Worm (Caenorhabditis elegans): ENCODE measurements around the gene ocr-1.

ocr-1 gene

ce11 chrV:10715158-10716152, 48.7 kb upstream of the ocr-1 start (continued):
- no peak for TF ChIP-seq unc-130 (GFP tag; optimal IDR thresholded peaks at IDR 0.05)
- peak; percentile 71 for TF ChIP-seq ceh-32 (tag; optimal IDR thresholded peaks at IDR 0.05; ENCODE audit: poor library complexity)
- peak; percentile 15 for TF ChIP-seq zag-1 (tag; optimal IDR thresholded peaks at IDR 0.05)
- no peak for TF ChIP-seq F49E8.2 (tag; optimal IDR thresholded peaks at IDR 0.05; ENCODE audit: borderline replicate concordance)
- peak; percentile 90 for TF ChIP-seq nhr-11 (tag; optimal IDR thresholded peaks at IDR 0.05)
- TF ChIP-seq ama-1 (optimal IDR thresholded peaks at IDR 0.05) = no peak
- TF ChIP-seq D1046.2 (GFP tag; IDR thresholded peaks at IDR 0.05) = 0 out of 2 replicates have a peak, but pooled peaks have one; percentile 67
- no peak for TF ChIP-seq tag-97 (GFP tag; IDR thresholded peaks at IDR 0.05)
- TF ChIP-seq nhr-237 (tag; optimal IDR thresholded peaks at IDR 0.05) = no peak
- TF ChIP-seq ceh-20 (GFP tag; IDR thresholded peaks at IDR 0.05) = peak; percentile 99
- TF ChIP-seq jun-1 (tag; optimal IDR thresholded peaks at IDR 0.05) = peak; percentile 31
- TF ChIP-seq cey-2 (tag; optimal IDR thresholded peaks at IDR 0.05; ENCODE audit: borderline replicate concordance, insufficient read depth) = no peak
- TF ChIP-seq vab-7 (GFP tag; IDR thresholded peaks at IDR 0.05) = peak; percentile 90
- no peak for TF ChIP-seq lin-39 (tag; optimal IDR thresholded peaks at IDR 0.05)
- peak; percentile 96 for TF ChIP-seq nhr-48 (tag; optimal IDR thresholded peaks at IDR 0.05)
- TF ChIP-seq unc-39 (tag; optimal IDR thresholded peaks at IDR 0.05) = no peak
- TF ChIP-seq ztf-7 (tag; optimal IDR thresholded peaks at IDR 0.05) = no peak
- peak; percentile 76 for TF ChIP-seq php-3 (GFP tag; IDR thresholded peaks at IDR 0.05)
- TF ChIP-seq daf-19 (GFP tag; conservative IDR thresholded peaks at IDR 0.05) = peak; percentile 66; the same call in 1 of the 2 replicates
- peak; percentile 75 for TF ChIP-seq arid-1 (GFP tag; conservative IDR thresholded peaks at IDR 0.05)
- peak; percentile 97 for TF ChIP-seq egl-43 (GFP tag; IDR thresholded peaks at IDR 0.05)
- no peak for TF ChIP-seq attf-4 (tag; optimal IDR thresholded peaks at IDR 0.05)
- no peak for TF ChIP-seq ceh-62 (tag; optimal IDR thresholded peaks at IDR 0.05)
- peak; percentile 82 for TF ChIP-seq nhr-42 (GFP tag; IDR thresholded peaks at IDR 0.05)
- no peak for TF ChIP-seq F10B5.3 (tag; optimal IDR thresholded peaks at IDR 0.05)
- no peak for TF ChIP-seq daf-12 (tag; optimal IDR thresholded peaks at IDR 0.05)
- TF ChIP-seq spr-3 (GFP tag; optimal IDR thresholded peaks at IDR 0.05) = peak; percentile 62
- TF ChIP-seq unc-62 (GFP tag; optimal IDR thresholded peaks at IDR 0.05 in 1 of 2) = peak in 1 of 2 experiments; percentile 100
- no peak for TF ChIP-seq unc-62 (tag; optimal IDR thresholded peaks at IDR 0.05)
- TF ChIP-seq nhr-102 (tag; optimal IDR thresholded peaks at IDR 0.05) = peak; percentile 56

ce11 chrV:10716865-10717713, 47.1 kb upstream of the ocr-1 start:
- no peak for TF ChIP-seq tag-97 (GFP tag; IDR thresholded peaks at IDR 0.05)
- no peak for TF ChIP-seq ces-1 (GFP tag; optimal IDR thresholded peaks at IDR 0.05)
- no peak for TF ChIP-seq F26F4.8 (GFP tag; conservative IDR thresholded peaks at IDR 0.05)
- no peak for TF ChIP-seq nhr-41 (GFP tag; IDR thresholded peaks at IDR 0.05)
- no peak for TF ChIP-seq gei-8 (GFP tag; optimal IDR thresholded peaks at IDR 0.05)
- TF ChIP-seq F49E8.2 (tag; optimal IDR thresholded peaks at IDR 0.05; ENCODE audit: borderline replicate concordance) = no peak
- no peak for TF ChIP-seq lim-7 (GFP tag; IDR thresholded peaks at IDR 0.05)
- TF ChIP-seq nhr-42 (GFP tag; IDR thresholded peaks at IDR 0.05) = no peak
- no peak for TF ChIP-seq attf-4 (tag; optimal IDR thresholded peaks at IDR 0.05)
- no peak for TF ChIP-seq zip-2 (tag; optimal IDR thresholded peaks at IDR 0.05)
- TF ChIP-seq aha-1 (tag) = peak; percentile 99
- no peak for TF ChIP-seq ceh-28 (tag; optimal IDR thresholded peaks at IDR 0.05)
- TF ChIP-seq snpc-1.2 (GFP tag; IDR thresholded peaks at IDR 0.05) = no peak
- TF ChIP-seq zfp-3 (GFP tag; conservative IDR thresholded peaks at IDR 0.05) = no peak
- TF ChIP-seq cey-2 (tag; optimal IDR thresholded peaks at IDR 0.05; ENCODE audit: borderline replicate concordance, insufficient read depth) = peak; percentile 83
- no peak for TF ChIP-seq ceh-62 (tag; optimal IDR thresholded peaks at IDR 0.05)
- TF ChIP-seq Y75B8A.6 (GFP tag; IDR thresholded peaks at IDR 0.05) = 0 out of 2 replicates have a peak, but pooled peaks have one; percentile 3
- no peak for TF ChIP-seq spr-3 (GFP tag; optimal IDR thresholded peaks at IDR 0.05)
- no peak for TF ChIP-seq saeg-2 (GFP tag; IDR thresholded peaks at IDR 0.05)
- no peak for TF ChIP-seq mdt-29 (GFP tag; IDR thresholded peaks at IDR 0.05)
- no peak for TF ChIP-seq zfp-2 (tag; optimal IDR thresholded peaks at IDR 0.05)
- TF ChIP-seq lin-13 (GFP tag; optimal IDR thresholded peaks at IDR 0.05) = no peak
- TF ChIP-seq nhr-6 (tag; optimal IDR thresholded peaks at IDR 0.05) = no peak
- TF ChIP-seq ceh-20 (GFP tag; IDR thresholded peaks at IDR 0.05) = no peak; the same call in 1 of the 2 replicates
- no peak for TF ChIP-seq F44E2.7 (GFP tag; IDR thresholded peaks at IDR 0.05)
- TF ChIP-seq lin-39 (tag; optimal IDR thresholded peaks at IDR 0.05) = no peak
